Fruit fly (Drosophila melanogaster): Measurements from ENCODE around the gene CG12818.

DNA sequence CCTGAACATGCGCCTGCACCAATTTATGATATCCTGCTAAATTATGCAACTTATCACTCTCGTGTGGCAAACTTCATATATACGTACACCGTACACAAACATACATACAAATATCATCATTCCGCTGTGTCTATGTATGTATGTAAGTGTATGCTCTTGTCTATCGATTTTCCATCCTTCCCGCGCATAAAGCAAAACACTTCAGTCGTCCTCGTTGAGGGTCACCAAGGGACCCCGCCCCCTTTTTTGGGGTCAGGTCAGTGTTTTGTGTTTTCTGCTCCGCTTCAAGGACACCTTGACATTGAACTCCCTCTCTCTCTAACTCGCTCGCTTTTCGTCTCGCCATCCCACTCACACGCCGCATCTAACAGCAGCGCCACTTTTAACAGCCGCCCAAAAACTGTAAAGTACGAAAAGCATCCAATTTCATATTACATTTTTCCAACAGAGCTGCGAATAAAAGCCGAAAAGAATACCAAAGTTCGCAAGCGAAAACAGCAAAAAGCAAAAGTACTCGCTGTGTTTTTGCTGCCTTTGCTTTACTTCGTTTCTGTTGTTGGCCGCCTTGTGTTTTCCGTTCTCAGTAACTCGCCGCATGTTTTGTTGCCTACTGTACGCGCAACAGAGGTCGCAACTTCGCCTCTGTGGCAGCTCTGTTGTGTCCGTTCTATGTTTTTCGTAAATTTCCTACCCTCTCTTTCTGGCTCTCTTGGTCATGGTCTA, 24.6 kb downstream of the CG12818 start:
- TF ChIP-seq pdm3 (GFP tag; optimal IDR thresholded peaks at IDR 0.05) = no peak
- no peak for TF ChIP-seq spab (GFP tag; optimal IDR thresholded peaks at IDR 0.05)
- no peak for TF ChIP-seq Met (GFP tag; optimal IDR thresholded peaks at IDR 0.05)
- no peak for TF ChIP-seq CG4318 (GFP tag; optimal IDR thresholded peaks at IDR 0.05)
- TF ChIP-seq OdsH (GFP tag; optimal IDR thresholded peaks at IDR 0.05) = no peak
- no peak for TF ChIP-seq CG6808 (GFP tag; optimal IDR thresholded peaks at IDR 0.05)
- no peak for TF ChIP-seq CG15336 (GFP tag; IDR thresholded peaks at IDR 0.05)
- TF ChIP-seq CG9139 (GFP tag; optimal IDR thresholded peaks at IDR 0.05) = no peak
- no peak for TF ChIP-seq CG7368 (GFP tag; optimal IDR thresholded peaks at IDR 0.05)
- no peak for TF ChIP-seq CG6854 (GFP tag; optimal IDR thresholded peaks at IDR 0.05)
- no peak for TF ChIP-seq vri (GFP tag; optimal IDR thresholded peaks at IDR 0.05)
- TF ChIP-seq dac (GFP tag; optimal IDR thresholded peaks at IDR 0.05) = no peak
- TF ChIP-seq Gug (GFP tag; IDR thresholded peaks at IDR 0.05) = no peak
- TF ChIP-seq Smox (GFP tag; optimal IDR thresholded peaks at IDR 0.05) = no peak
